Worm (Caenorhabditis elegans) whole organism, young adult: ENCODE data around the gene eri-3.

Source experiments
- B0019.2 ChIP-seq: fragments of 200-800 bp; sonication (Bioruptor generic); conservative IDR thresholded peaks from 2 replicates; pipeline ENCODE4 v1.3.6; 2022; ENCODE audit warnings: missing genetic modification reagents, missing genetic modification characterization, missing compliant biosample characterization
- bed-1 ChIP-seq: fragments of 200-800 bp; sonication (Bioruptor generic); IDR thresholded peaks from 2 replicates; pipeline ENCODE4 v1.3.6; 2022; ENCODE audit warnings: missing genetic modification reagents, missing genetic modification characterization, missing compliant biosample characterization
- bed-2 ChIP-seq: fragments of 200-800 bp; sonication (Bioruptor generic); IDR thresholded peaks from 2 replicates; pipeline ENCODE4 v1.3.6; 2022; ENCODE audit warnings: missing genetic modification reagents, missing genetic modification characterization, missing compliant biosample characterization
- nhr-90 ChIP-seq: sonication (generic microtip); optimal IDR thresholded peaks from 2 replicates; lab custom pipeline; 2016; ENCODE audit warnings: missing genotype, mild to moderate bottlenecking, missing genetic modification characterization, missing compliant biosample characterization
- sea-2 ChIP-seq: fragments of 200-800 bp; sonication (Bioruptor generic); IDR thresholded peaks from 2 replicates; pipeline ENCODE4 v1.3.6; 2022; ENCODE audit warnings: missing genetic modification characterization, missing compliant biosample characterization
- ztf-26 ChIP-seq: sonication (generic microtip); optimal IDR thresholded peaks from 2 replicates; lab custom pipeline; 2017; ENCODE audit warnings: missing genetic modification characterization, missing compliant biosample characterization

ce11 chrII:1131821-1132220 lies 8.5 kb downstream of the eri-3 start:
- no peak for TF ChIP-seq bed-1
- TF ChIP-seq ztf-26: no peak
- TF ChIP-seq nhr-90 (tag; lab: Kevin White, UChicago): no peak
- TF ChIP-seq bed-2 (GFP tag; lab: Robert Waterston, UW): no peak
- TF ChIP-seq B0019.2 (GFP tag; lab: Robert Waterston, UW): no peak
- TF ChIP-seq sea-2 (GFP tag; lab: Robert Waterston, UW): no peak
